Worm (Caenorhabditis elegans) whole organism, L4 larva: ENCODE data around the gene ZC250.5.
A peak's percentile ranks its signal among the peaks of the same experiment; 100 is the strongest.

ENCODE experiments used
- T20F7.1 ChIP-seq: fragments of 200-800 bp; sonication (Bioruptor generic); optimal IDR thresholded peaks from 2 replicates; lab custom pipeline; 2018; ENCODE audit warnings: mild to moderate bottlenecking, missing genetic modification characterization, missing compliant biosample characterization
- T26A8.4 ChIP-seq: fragments of 200-800 bp; sonication (Bioruptor generic); IDR thresholded peaks from 2 replicates; pipeline ENCODE4 v1.3.6; 2022; ENCODE audit warnings: missing genetic modification characterization, missing compliant biosample characterization
- Y105C5A.15 ChIP-seq: fragments of 200-800 bp; sonication (Bioruptor generic); IDR thresholded peaks from 2 replicates; pipeline ENCODE4 v1.3.6; 2022; ENCODE audit warnings: missing genetic modification characterization, missing compliant biosample characterization
- arid-1 ChIP-seq: fragments of 200-800 bp; sonication (Bioruptor generic); conservative IDR thresholded peaks from 2 replicates; pipeline ENCODE4 v1.3.6; 2022; ENCODE audit warnings: missing genetic modification reagents, missing genetic modification characterization, missing compliant biosample characterization
- ceh-20 ChIP-seq: fragments of 200-800 bp; sonication (Bioruptor generic); IDR thresholded peaks from 2 replicates; pipeline ENCODE4 v1.3.6; 2022; ENCODE audit warnings: missing genetic modification reagents, missing genetic modification characterization, missing compliant biosample characterization
- ceh-32 ChIP-seq: sonication (generic microtip); optimal IDR thresholded peaks from 2 replicates; lab custom pipeline; 2016; ENCODE audit warnings: mild to moderate bottlenecking, missing genetic modification characterization, missing compliant biosample characterization; ENCODE audit not compliant: poor library complexity
- cey-2 ChIP-seq: sonication (generic microtip); optimal IDR thresholded peaks from 3 replicates; lab custom pipeline; 2017; ENCODE audit warnings: missing genetic modification characterization, mild to moderate bottlenecking, missing compliant biosample characterization, antibody characterized with exemption, borderline replicate concordance; ENCODE audit not compliant: insufficient read depth
- daf-16 ChIP-seq, 3 experiments: sonication (generic microtip); optimal IDR thresholded peaks; 2 replicates each; lab custom pipeline; 2016 to 2017; ENCODE audit warnings: missing genetic modification characterization in 3 of 3, missing genetic modification reagents in 3 of 3, mild to moderate bottlenecking in 2 of 3, missing compliant biosample characterization in 2 of 3, missing biosample characterization in 1 of 3, moderate library complexity in 1 of 3
- dmd-6 ChIP-seq: fragments of 200-800 bp; sonication (Bioruptor generic); IDR thresholded peaks from 2 replicates; pipeline ENCODE4 v1.3.6; 2022; ENCODE audit warnings: missing genetic modification reagents, missing genetic modification characterization, missing compliant biosample characterization
- dmd-8 ChIP-seq: fragments of 200-800 bp; sonication (Bioruptor generic); IDR thresholded peaks from 2 replicates; pipeline ENCODE4 v1.3.6; 2022; ENCODE audit warnings: missing genetic modification characterization, missing compliant biosample characterization
- dve-1 ChIP-seq: sonication (generic microtip); optimal IDR thresholded peaks from 2 replicates; lab custom pipeline; 2017; ENCODE audit warnings: antibody characterized with exemption, mild to moderate bottlenecking, missing genetic modification characterization, missing compliant biosample characterization; ENCODE audit not compliant: insufficient read depth
- hlh-11 ChIP-seq: fragments of 200-800 bp; sonication (Bioruptor generic); optimal IDR thresholded peaks from 2 replicates; lab custom pipeline; 2018; ENCODE audit warnings: mild to moderate bottlenecking, missing genetic modification characterization, missing compliant biosample characterization
- hlh-30 ChIP-seq: sonication (generic microtip); optimal IDR thresholded peaks from 2 replicates; lab custom pipeline; 2017; ENCODE audit warnings: antibody characterized with exemption, mild to moderate bottlenecking, missing genetic modification characterization, missing compliant biosample characterization; ENCODE audit not compliant: insufficient read depth
- hmg-1.1 ChIP-seq: fragments of 200-800 bp; sonication (Bioruptor generic); IDR thresholded peaks from 2 replicates; pipeline ENCODE4 v1.3.6; 2022; ENCODE audit warnings: missing genetic modification reagents, missing genetic modification characterization, missing compliant biosample characterization
- jun-1 ChIP-seq: fragments of 150-350 bp; optimal IDR thresholded peaks from 2 replicates; lab custom pipeline; 2014; ENCODE audit warnings: missing biosample characterization, missing genetic modification reagents, missing genetic modification characterization
- lim-7 ChIP-seq: fragments of 200-800 bp; sonication (Bioruptor generic); IDR thresholded peaks from 2 replicates; pipeline ENCODE4 v1.3.6; 2022; ENCODE audit warnings: missing genetic modification characterization, missing compliant biosample characterization
- lin-13 ChIP-seq: fragments of 150-350 bp; optimal IDR thresholded peaks from 2 replicates; lab custom pipeline; 2014; ENCODE audit warnings: missing biosample characterization, missing genetic modification reagents, missing genetic modification characterization
- lsy-2 ChIP-seq, 2 experiments: fragments of 150-350 bp in 1 of 2; sonication (generic microtip) in 1 of 2; optimal IDR thresholded peaks; 2 replicates each; lab custom pipeline; 2014 to 2017; ENCODE audit warnings: missing biosample characterization in 2 of 2, missing genetic modification characterization in 2 of 2
- mdl-1 ChIP-seq, 2 experiments: fragments of 150-350 bp in 1 of 2; sonication (generic microtip) in 1 of 2; optimal IDR thresholded peaks; 2 replicates each; lab custom pipeline; 2014 to 2017; ENCODE audit warnings: missing biosample characterization in 2 of 2, missing genetic modification characterization in 2 of 2
- mdt-29 ChIP-seq: fragments of 200-800 bp; sonication (Bioruptor generic); IDR thresholded peaks from 2 replicates; pipeline ENCODE4 v1.3.6; 2022; ENCODE audit warnings: missing genetic modification reagents, missing genetic modification characterization, missing compliant biosample characterization
- mes-2 ChIP-seq: sonication (generic microtip); optimal IDR thresholded peaks from 2 replicates; lab custom pipeline; 2016; ENCODE audit warnings: missing genotype, mild to moderate bottlenecking, missing genetic modification characterization, missing compliant biosample characterization; ENCODE audit not compliant: poor library complexity, severe bottlenecking
- mxl-2 ChIP-seq: fragments of 200-800 bp; sonication (Bioruptor generic); conservative IDR thresholded peaks from 2 replicates; pipeline ENCODE4 v1.3.6; 2022; ENCODE audit warnings: missing genetic modification reagents, missing genetic modification characterization, missing compliant biosample characterization
- mxl-3 ChIP-seq: fragments of 200-800 bp; sonication (Bioruptor generic); optimal IDR thresholded peaks from 2 replicates; lab custom pipeline; 2018; ENCODE audit warnings: mild to moderate bottlenecking, missing genetic modification characterization, missing compliant biosample characterization
- nhr-102 ChIP-seq: sonication (generic microtip); optimal IDR thresholded peaks from 2 replicates; lab custom pipeline; 2016; ENCODE audit warnings: mild to moderate bottlenecking, missing genetic modification characterization, moderate library complexity, missing compliant biosample characterization
- nhr-11 ChIP-seq: fragments of 150-350 bp; optimal IDR thresholded peaks from 2 replicates; lab custom pipeline; 2014; ENCODE audit warnings: missing biosample characterization, missing genetic modification characterization
- nhr-111 ChIP-seq: fragments of 200-800 bp; sonication (Bioruptor generic); optimal IDR thresholded peaks from 2 replicates; lab custom pipeline; 2018; ENCODE audit warnings: mild to moderate bottlenecking, missing genetic modification characterization, missing compliant biosample characterization
- nhr-237 ChIP-seq: sonication (generic microtip); optimal IDR thresholded peaks from 2 replicates; lab custom pipeline; 2017; ENCODE audit warnings: missing biosample characterization, missing genetic modification characterization
- nhr-28 ChIP-seq: fragments of 150-350 bp; optimal IDR thresholded peaks from 2 replicates; lab custom pipeline; 2014; ENCODE audit warnings: missing biosample characterization, missing genetic modification characterization
- nhr-41 ChIP-seq: fragments of 200-800 bp; sonication (Bioruptor generic); IDR thresholded peaks from 2 replicates; pipeline ENCODE4 v1.3.6; 2022; ENCODE audit warnings: missing genetic modification reagents, missing genetic modification characterization, missing compliant biosample characterization
- nhr-48 ChIP-seq: sonication (generic microtip); optimal IDR thresholded peaks from 2 replicates; lab custom pipeline; 2016; ENCODE audit warnings: mild to moderate bottlenecking, missing genetic modification characterization, missing compliant biosample characterization
- nhr-6 ChIP-seq: fragments of 150-350 bp; optimal IDR thresholded peaks from 2 replicates; lab custom pipeline; 2014; ENCODE audit warnings: missing biosample characterization, missing genetic modification characterization
- pqm-1 ChIP-seq: sonication (generic microtip); optimal IDR thresholded peaks from 2 replicates; lab custom pipeline; 2017; ENCODE audit warnings: missing biosample characterization, missing genetic modification characterization
- snpc-1.2 ChIP-seq: fragments of 200-800 bp; sonication (Bioruptor generic); IDR thresholded peaks from 2 replicates; pipeline ENCODE4 v1.3.6; 2022; ENCODE audit warnings: missing genetic modification reagents, missing genetic modification characterization, missing compliant biosample characterization
- unc-62 ChIP-seq, 3 experiments: fragments of 150-350 bp in 1 of 3; sonication (generic microtip); optimal IDR thresholded peaks in 2 of 3; peaks in 1 of 3; 1 replicate in 1 of 3; 2 replicates in 2 of 3; lab custom pipeline; 2014 to 2017; ENCODE audit warnings: missing biosample characterization in 3 of 3, missing genetic modification characterization in 3 of 3, missing genetic modification reagents in 3 of 3, missing genotype in 1 of 3
- zfp-3 ChIP-seq: fragments of 200-800 bp; sonication (Bioruptor generic); conservative IDR thresholded peaks from 2 replicates; pipeline ENCODE4 v1.3.6; 2022; ENCODE audit warnings: missing genetic modification reagents, missing genetic modification characterization, missing compliant biosample characterization
- zip-11 ChIP-seq: fragments of 200-800 bp; sonication (Bioruptor generic); IDR thresholded peaks from 2 replicates; pipeline ENCODE4 v1.3.6; 2022; ENCODE audit warnings: missing genetic modification characterization, missing compliant biosample characterization
- ztf-11 ChIP-seq: fragments of 150-350 bp; optimal IDR thresholded peaks from 2 replicates; lab custom pipeline; 2014; ENCODE audit warnings: missing biosample characterization, missing genetic modification characterization
- ztf-7 ChIP-seq: fragments of 150-350 bp; optimal IDR thresholded peaks from 2 replicates; lab custom pipeline; 2014; ENCODE audit warnings: missing biosample characterization, missing genetic modification characterization

The ZC250.5 gene

ce11 chrV:5768292-5768695 lies 37.3 kb upstream of the ZC250.5 start (continued):
- no peak for TF ChIP-seq mdt-29 (GFP tag; lab: Robert Waterston, UW)
- TF ChIP-seq nhr-11 (tag; lab: Kevin White, UChicago): no peak
- TF ChIP-seq nhr-6 (tag; lab: Kevin White, UChicago): no peak
- no peak for TF ChIP-seq snpc-1.2
- TF ChIP-seq ztf-11 (tag; lab: Kevin White, UChicago): no peak
- TF ChIP-seq dmd-8 (GFP tag; lab: Robert Waterston, UW): no peak
- TF ChIP-seq zip-11 (GFP tag; lab: Robert Waterston, UW): no peak
- TF ChIP-seq nhr-237 (tag; lab: Kevin White, UChicago): no peak
- peak; percentile 15 for TF ChIP-seq T20F7.1 (GFP tag; lab: Kevin White, UChicago)
- TF ChIP-seq nhr-111 (GFP tag; lab: Kevin White, UChicago): no peak
- TF ChIP-seq cey-2 (tag; lab: Kevin White, UChicago): peak; percentile 93
- no peak for TF ChIP-seq lin-13 (GFP tag; lab: Kevin White, UChicago)
- no peak for TF ChIP-seq ceh-32 (tag; lab: Kevin White, UChicago)
- no peak for TF ChIP-seq nhr-41 (GFP tag; lab: Robert Waterston, UW)
- no peak for TF ChIP-seq Y105C5A.15 (GFP tag; lab: Robert Waterston, UW)

ce11 chrV:5769500-5769899 lies 36.1 kb upstream of the ZC250.5 start:
- TF ChIP-seq daf-16 (GFP tag; optimal IDR thresholded peaks at IDR 0.05; lab: Kevin White, UChicago) (no peak), daf-16 (tag; optimal IDR thresholded peaks at IDR 0.05; lab: Kevin White, UChicago) (peak; percentile 56), zfp-3 (GFP tag; lab: Robert Waterston, UW) (no peak), nhr-48 (tag; lab: Kevin White, UChicago) (peak; percentile 48), mdl-1 (tag; optimal IDR thresholded peaks at IDR 0.05; lab: Kevin White, UChicago) (peak in 1 of 2 experiments; percentile 16), pqm-1 (tag; lab: Kevin White, UChicago) (peak; percentile 36), lim-7 (no peak), nhr-102 (tag; lab: Kevin White, UChicago) (no peak), dmd-6 (peak; percentile 82), hmg-1.1 (GFP tag; lab: Robert Waterston, UW) (no peak), hlh-11 (peak; percentile 51), lsy-2 (tag; optimal IDR thresholded peaks at IDR 0.05; lab: Kevin White, UChicago) (no peak), hlh-30 (tag; lab: Kevin White, UChicago) (peak; percentile 15), nhr-41 (GFP tag; lab: Robert Waterston, UW) (no peak), arid-1 (GFP tag; lab: Robert Waterston, UW) (no peak), dve-1 (tag; lab: Kevin White, UChicago) (peak; percentile 35), unc-62 (GFP tag; optimal IDR thresholded peaks at IDR 0.05 in 1 of 2; lab: Kevin White, UChicago) (peak in 1 of 2 experiments; percentile 60), unc-62 (tag; optimal IDR thresholded peaks at IDR 0.05; lab: Kevin White, UChicago) (no peak), nhr-28 (peak; percentile 32)

ce11 chrV:5769999-5770398 lies 35.6 kb upstream of the ZC250.5 start:
- TF ChIP-seq jun-1 (no peak), ceh-20 (GFP tag; lab: Robert Waterston, UW) (no peak), ztf-11 (tag; lab: Kevin White, UChicago) (no peak), ztf-7 (no peak), dmd-6 (peak; percentile 38; the same call in 1 of the 2 replicates), nhr-6 (tag; lab: Kevin White, UChicago) (no peak), mes-2 (tag; lab: Kevin White, UChicago) (peak; percentile 33), T26A8.4 (GFP tag; lab: Robert Waterston, UW) (no peak), mxl-2 (GFP tag; lab: Robert Waterston, UW) (peak; percentile 80), mxl-3 (GFP tag; lab: Kevin White, UChicago) (no peak)
